Fruit fly (Drosophila melanogaster) whole organism, prepupa: ENCODE measurements around the gene Tdh.

ENCODE experiments used
- Blimp-1 ChIP-seq: fragments of 200-800 bp; sonication (Bioruptor generic); optimal IDR thresholded peaks from 3 replicates; lab custom pipeline; 2017; ENCODE audit warnings: missing biosample characterization, missing genetic modification characterization, mild to moderate bottlenecking, moderate library complexity, missing genetic modification reagents
- CG10631 ChIP-seq: fragments of 200-800 bp; sonication (Bioruptor generic); optimal IDR thresholded peaks from 2 replicates; lab custom pipeline; 2016; ENCODE audit warnings: missing biosample characterization, missing genetic modification characterization
- CG10669 ChIP-seq: fragments of 200-800 bp; sonication (Bioruptor generic); optimal IDR thresholded peaks from 3 replicates; lab custom pipeline; 2018; ENCODE audit warnings: missing biosample characterization, mild to moderate bottlenecking, missing genetic modification characterization, moderate library complexity
- CG11294 ChIP-seq: fragments of 200-800 bp; sonication (Bioruptor generic); IDR thresholded peaks from 2 replicates; pipeline ENCODE4 v1.3.6; 2022; ENCODE audit warnings: missing biosample characterization, missing genetic modification characterization
- CG11762 ChIP-seq: fragments of 200-800 bp; sonication (Bioruptor generic); optimal IDR thresholded peaks from 3 replicates; lab custom pipeline; 2016; ENCODE audit warnings: missing biosample characterization, missing genetic modification characterization; ENCODE audit not compliant: insufficient read depth
- CG11902 ChIP-seq: fragments of 200-800 bp; sonication (Bioruptor generic); optimal IDR thresholded peaks from 3 replicates; lab custom pipeline; 2016; ENCODE audit warnings: missing biosample characterization, missing genetic modification characterization
- CG15336 ChIP-seq: fragments of 200-800 bp; sonication (Bioruptor generic); IDR thresholded peaks from 2 replicates; pipeline ENCODE4 v1.3.6; 2022; ENCODE audit warnings: missing biosample characterization, missing genetic modification characterization
- CG1621 ChIP-seq: fragments of 200-800 bp; sonication (Bioruptor generic); optimal IDR thresholded peaks from 3 replicates; lab custom pipeline; 2018; ENCODE audit warnings: missing biosample characterization, mild to moderate bottlenecking, missing genetic modification characterization
- CG3032 ChIP-seq: fragments of 200-800 bp; optimal IDR thresholded peaks from 2 replicates; lab custom pipeline; 2019; ENCODE audit warnings: missing biosample characterization, mild to moderate bottlenecking, missing genetic modification characterization, moderate library complexity
- CG31627 ChIP-seq: fragments of 200-800 bp; sonication (Bioruptor generic); optimal IDR thresholded peaks from 3 replicates; lab custom pipeline; 2016; ENCODE audit warnings: missing biosample characterization, missing genetic modification characterization
- CG34406 ChIP-seq: fragments of 200-800 bp; sonication (Bioruptor generic); optimal IDR thresholded peaks from 3 replicates; lab custom pipeline; 2016; ENCODE audit warnings: missing biosample characterization, missing genetic modification characterization
- CG3919 ChIP-seq: fragments of 200-800 bp; sonication (Bioruptor generic); optimal IDR thresholded peaks from 3 replicates; lab custom pipeline; 2016; ENCODE audit warnings: missing biosample characterization, missing genetic modification characterization
- CG4318 ChIP-seq: fragments of 200-800 bp; sonication (Bioruptor generic); optimal IDR thresholded peaks from 3 replicates; lab custom pipeline; 2017; ENCODE audit warnings: missing biosample characterization, mild to moderate bottlenecking, missing genetic modification characterization
- CG6163 ChIP-seq: fragments of 200-800 bp; sonication (Bioruptor generic); IDR thresholded peaks from 3 replicates; pipeline ENCODE4 v1.3.6; 2022; ENCODE audit warnings: missing biosample characterization, missing genetic modification characterization
- CG6808 ChIP-seq: fragments of 200-800 bp; sonication (Bioruptor generic); optimal IDR thresholded peaks from 3 replicates; lab custom pipeline; 2017; ENCODE audit warnings: missing biosample characterization, missing genetic modification characterization, mild to moderate bottlenecking, moderate library complexity, missing genetic modification reagents
- CG6854 ChIP-seq: fragments of 200-800 bp; sonication (Bioruptor generic); optimal IDR thresholded peaks from 2 replicates; lab custom pipeline; 2017; ENCODE audit warnings: missing biosample characterization, mild to moderate bottlenecking, missing genetic modification characterization
- CG7368 ChIP-seq: fragments of 200-800 bp; sonication (Bioruptor generic); optimal IDR thresholded peaks from 3 replicates; lab custom pipeline; 2016; ENCODE audit warnings: missing biosample characterization, missing genetic modification characterization
- CG8119 ChIP-seq: fragments of 200-800 bp; sonication (Bioruptor generic); IDR thresholded peaks from 3 replicates; pipeline ENCODE4 v1.3.6; 2022; ENCODE audit warnings: missing biosample characterization, missing genetic modification characterization
- CG9139 ChIP-seq: fragments of 200-800 bp; sonication (Bioruptor generic); optimal IDR thresholded peaks from 3 replicates; lab custom pipeline; 2017; ENCODE audit warnings: missing biosample characterization, mild to moderate bottlenecking, missing genetic modification characterization
- Eip78C ChIP-seq: fragments of 200-800 bp; sonication (Bioruptor generic); peaks from one replicate; lab custom pipeline; 2016; ENCODE audit warnings: missing biosample characterization, missing genetic modification characterization
- Eip93F ChIP-seq: fragments of 200-800 bp; sonication (Bioruptor generic); optimal IDR thresholded peaks from 2 replicates; lab custom pipeline; 2016; ENCODE audit warnings: missing biosample characterization, mild to moderate bottlenecking, missing genetic modification characterization
- Ets21C ChIP-seq: fragments of 200-800 bp; sonication (Bioruptor generic); optimal IDR thresholded peaks from 3 replicates; lab custom pipeline; 2016; ENCODE audit warnings: missing biosample characterization, missing genetic modification characterization
- Ets96B ChIP-seq: fragments of 200-800 bp; optimal IDR thresholded peaks from 2 replicates; lab custom pipeline; 2019; ENCODE audit warnings: missing biosample characterization, mild to moderate bottlenecking, missing genetic modification characterization, moderate library complexity
- Gug ChIP-seq: fragments of 200-800 bp; sonication (Bioruptor generic); IDR thresholded peaks from 2 replicates; pipeline ENCODE4 v1.3.6; 2022; ENCODE audit warnings: missing biosample characterization, missing genetic modification characterization
- Hr4 ChIP-seq: fragments of 200-800 bp; sonication (Bioruptor generic); optimal IDR thresholded peaks from 3 replicates; lab custom pipeline; 2016; ENCODE audit warnings: missing biosample characterization, missing genetic modification characterization
- Lpt ChIP-seq: fragments of 200-800 bp; sonication (Bioruptor generic); optimal IDR thresholded peaks from 3 replicates; lab custom pipeline; 2016; ENCODE audit warnings: missing biosample characterization, missing genetic modification characterization
- OdsH ChIP-seq: fragments of 200-800 bp; sonication (Bioruptor generic); optimal IDR thresholded peaks from 3 replicates; lab custom pipeline; 2016; ENCODE audit warnings: missing biosample characterization, missing genetic modification characterization
- Smox ChIP-seq: fragments of 200-800 bp; sonication (Bioruptor generic); optimal IDR thresholded peaks from 3 replicates; lab custom pipeline; 2016; ENCODE audit warnings: missing biosample characterization, missing genetic modification characterization
- Sox14 ChIP-seq: fragments of 200-800 bp; sonication (Bioruptor generic); optimal IDR thresholded peaks from 3 replicates; lab custom pipeline; 2016; ENCODE audit warnings: missing biosample characterization, missing genetic modification characterization
- Sox15 ChIP-seq: fragments of 200-800 bp; sonication (Bioruptor generic); optimal IDR thresholded peaks from 3 replicates; lab custom pipeline; 2016; ENCODE audit warnings: missing biosample characterization, missing genetic modification characterization
- achi ChIP-seq: fragments of 200-800 bp; sonication (Bioruptor generic); optimal IDR thresholded peaks from 3 replicates; lab custom pipeline; 2016; ENCODE audit warnings: missing biosample characterization, missing genetic modification characterization
- acj6 ChIP-seq: fragments of 200-800 bp; sonication (Bioruptor generic); optimal IDR thresholded peaks from 3 replicates; lab custom pipeline; 2016; ENCODE audit warnings: missing biosample characterization, missing genetic modification characterization
- cyc ChIP-seq: fragments of 200-800 bp; sonication (Bioruptor generic); optimal IDR thresholded peaks from 3 replicates; lab custom pipeline; 2016; ENCODE audit warnings: missing biosample characterization, missing genetic modification characterization
- dsx ChIP-seq: fragments of 200-800 bp; optimal IDR thresholded peaks from 3 replicates; lab custom pipeline; 2019; ENCODE audit warnings: missing biosample characterization, mild to moderate bottlenecking, missing genetic modification characterization, moderate library complexity; ENCODE audit not compliant: poor library complexity, severe bottlenecking
- esn ChIP-seq: fragments of 200-800 bp; sonication (Bioruptor generic); optimal IDR thresholded peaks from 2 replicates; lab custom pipeline; 2016; ENCODE audit warnings: missing biosample characterization, mild to moderate bottlenecking, missing genetic modification characterization, moderate library complexity
- fd59A ChIP-seq: fragments of 200-800 bp; sonication (Bioruptor generic); optimal IDR thresholded peaks from 2 replicates; lab custom pipeline; 2017; ENCODE audit warnings: missing biosample characterization, mild to moderate bottlenecking, missing genetic modification characterization, missing genetic modification reagents
- fkh ChIP-seq: fragments of 200-800 bp; sonication (Bioruptor generic); optimal IDR thresholded peaks from 3 replicates; lab custom pipeline; 2017; ENCODE audit warnings: missing biosample characterization, mild to moderate bottlenecking, missing genetic modification characterization, moderate library complexity
- lz ChIP-seq: fragments of 200-800 bp; sonication (Bioruptor generic); optimal IDR thresholded peaks from 3 replicates; lab custom pipeline; 2016; ENCODE audit warnings: missing biosample characterization, missing genetic modification characterization
- topi ChIP-seq: fragments of 200-800 bp; sonication (Bioruptor generic); optimal IDR thresholded peaks from 3 replicates; lab custom pipeline; 2016; ENCODE audit warnings: missing biosample characterization, missing genetic modification characterization
- vri ChIP-seq: fragments of 200-800 bp; sonication (Bioruptor generic); optimal IDR thresholded peaks from 3 replicates; lab custom pipeline; 2016; ENCODE audit warnings: missing biosample characterization, mild to moderate bottlenecking, missing genetic modification characterization

The Tdh gene

DNA sequence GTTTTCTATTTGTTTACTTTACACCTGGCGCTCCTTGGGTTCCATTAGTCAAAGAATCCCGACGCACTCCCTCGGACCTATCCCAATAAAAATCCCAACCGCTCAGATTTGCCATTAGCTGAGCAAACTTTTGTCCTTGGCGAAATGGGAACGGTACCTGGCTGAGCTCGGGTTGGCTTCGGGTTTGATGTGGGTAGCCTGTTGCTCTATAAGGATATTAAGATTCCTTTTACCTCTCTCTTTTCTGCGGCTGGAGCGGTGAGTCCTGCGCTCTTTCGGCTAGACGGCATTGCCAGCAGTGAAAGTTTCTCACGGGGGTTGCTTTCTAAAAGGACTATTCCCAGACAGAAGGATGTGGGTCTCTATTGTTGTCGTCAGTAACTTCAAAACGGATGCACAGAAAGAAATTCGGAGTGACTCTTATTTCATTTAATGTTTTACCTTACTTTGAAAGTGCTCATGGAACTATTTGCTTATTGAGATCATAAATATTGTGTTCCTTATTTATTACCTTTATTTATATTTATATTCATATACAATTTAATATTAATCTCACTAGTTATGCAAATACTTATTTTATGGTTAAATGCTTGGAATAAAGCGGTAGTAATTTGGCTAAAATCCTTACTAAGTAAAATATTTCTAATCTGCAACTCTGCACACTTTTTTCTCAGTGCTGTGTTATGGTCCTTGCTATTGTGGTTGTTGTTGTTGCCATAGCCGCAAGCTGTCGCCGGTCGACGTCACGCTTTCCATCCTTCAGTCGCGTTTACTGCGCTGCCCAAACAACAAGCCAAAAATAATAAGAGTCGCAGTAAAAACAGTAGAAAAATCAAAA is 24.9 kb upstream of the Tdh start, which contains the start of gene CG5910:
Gene CG5910, plus strand, starts transcription at position 788 of the 838 bp plus-strand sequence.
- TF ChIP-seq Eip78C (GFP tag; lab: Kevin White, UChicago) (peak; percentile 89), Ets21C (GFP tag; lab: Kevin White, UChicago) (no peak), vri (GFP tag; lab: Kevin White, UChicago) (no peak), CG6163 (GFP tag; lab: Robert Waterston, UW) (peak; percentile 61; the same call in 1 of the 3 replicates), achi (GFP tag; lab: Kevin White, UChicago) (no peak), Eip93F (no peak), fkh (GFP tag; lab: Kevin White, UChicago) (peak; percentile 44), OdsH (no peak), Ets96B (peak; percentile 89), Lpt (GFP tag; lab: Kevin White, UChicago) (peak; percentile 52), Hr4 (GFP tag; lab: Kevin White, UChicago) (no peak), CG11902 (GFP tag; lab: Kevin White, UChicago) (peak; percentile 37), esn (peak; percentile 63), CG10669 (GFP tag; lab: Kevin White, UChicago) (no peak), CG7368 (no peak), CG1621 (tag; lab: Kevin White, UChicago) (no peak), CG8119 (GFP tag; lab: Robert Waterston, UW) (no peak), CG10631 (GFP tag; lab: Kevin White, UChicago) (no peak), acj6 (GFP tag; lab: Kevin White, UChicago) (peak; percentile 76), CG9139 (no peak), CG34406 (GFP tag; lab: Kevin White, UChicago) (peak; percentile 75), CG6808 (GFP tag; lab: Kevin White, UChicago) (no peak), dsx (peak; percentile 82), cyc (peak; percentile 53), Sox14 (no peak), CG31627 (GFP tag; lab: Kevin White, UChicago) (peak; percentile 27), CG11294 (GFP tag; lab: Robert Waterston, UW) (peak; percentile 18; the same call in 1 of the 2 replicates), Smox (no peak), CG4318 (GFP tag; lab: Kevin White, UChicago) (no peak), lz (GFP tag; lab: Kevin White, UChicago) (peak; percentile 37), topi (GFP tag; lab: Kevin White, UChicago) (no peak), Sox15 (GFP tag; lab: Kevin White, UChicago) (peak; percentile 40), fd59A (peak; percentile 64), CG11762 (GFP tag; lab: Kevin White, UChicago) (peak; percentile 41), CG3032 (tag; lab: Kevin White, UChicago) (peak; percentile 86), Blimp-1 (no peak), CG6854 (GFP tag; lab: Kevin White, UChicago) (peak; percentile 57), CG15336 (GFP tag; lab: Robert Waterston, UW) (peak; percentile 61), CG3919 (GFP tag; lab: Kevin White, UChicago) (no peak), Gug (GFP tag; lab: Robert Waterston, UW) (no peak)
- TF ChIP-seq, all 60 proteins: peak for 20
